Fruit fly (Drosophila melanogaster) whole organism, embryonic: ENCODE data around the gene HP1c.

Experiments
- Asciz ChIP-seq: fragments of 200-800 bp; sonication (Bioruptor generic); optimal IDR thresholded peaks from 2 replicates; lab custom pipeline; 2017; ENCODE audit warnings: missing biosample characterization, mild to moderate bottlenecking, missing genetic modification characterization, missing genetic modification reagents
- CG10267 ChIP-seq: fragments of 200-800 bp; sonication (Bioruptor generic); optimal IDR thresholded peaks from 2 replicates; lab custom pipeline; 2018; ENCODE audit warnings: missing biosample characterization, mild to moderate bottlenecking, missing genetic modification characterization, moderate library complexity
- CG10321 ChIP-seq: fragments of 200-800 bp; sonication (Bioruptor generic); IDR thresholded peaks from 2 replicates; pipeline ENCODE4 v1.3.6; 2022; ENCODE audit warnings: missing biosample characterization, missing genetic modification characterization
- CG10366 ChIP-seq: fragments of 200-800 bp; sonication (Bioruptor generic); IDR thresholded peaks from 2 replicates; pipeline ENCODE4 v1.3.6; 2022; ENCODE audit warnings: missing biosample characterization, missing genetic modification characterization
- CG11398 ChIP-seq: fragments of 200-800 bp; sonication (Bioruptor generic); optimal IDR thresholded peaks from 2 replicates; lab custom pipeline; 2016; ENCODE audit warnings: missing biosample characterization, missing genetic modification characterization
- CG11696 ChIP-seq: fragments of 200-800 bp; sonication (Bioruptor generic); IDR thresholded peaks from 2 replicates; pipeline ENCODE4 v1.3.6; 2022; ENCODE audit warnings: missing biosample characterization, missing genetic modification characterization
- CG13296 ChIP-seq: fragments of 200-800 bp; sonication (Bioruptor generic); optimal IDR thresholded peaks from 3 replicates; lab custom pipeline; 2018; ENCODE audit warnings: missing biosample characterization, mild to moderate bottlenecking, missing genetic modification characterization
- CG1529 ChIP-seq: fragments of 200-800 bp; sonication (Bioruptor generic); optimal IDR thresholded peaks from 3 replicates; lab custom pipeline; 2018; ENCODE audit warnings: missing biosample characterization, missing genetic modification characterization
- CG15479 ChIP-seq: fragments of 200-800 bp; sonication (Bioruptor generic); optimal IDR thresholded peaks from 3 replicates; lab custom pipeline; 2019; ENCODE audit warnings: missing biosample characterization, mild to moderate bottlenecking, missing genetic modification characterization, moderate library complexity
- CG15601 ChIP-seq: fragments of 200-800 bp; sonication (Bioruptor generic); optimal IDR thresholded peaks from 3 replicates; lab custom pipeline; 2019; ENCODE audit warnings: missing biosample characterization, mild to moderate bottlenecking, missing genetic modification characterization, moderate library complexity
- CG1603 ChIP-seq: fragments of 200-800 bp; sonication (Bioruptor generic); optimal IDR thresholded peaks from 2 replicates; lab custom pipeline; 2019; ENCODE audit warnings: missing biosample characterization, mild to moderate bottlenecking, missing genetic modification characterization, moderate library complexity
- CG17612 ChIP-seq: fragments of 200-800 bp; sonication (Bioruptor generic); IDR thresholded peaks from 2 replicates; pipeline ENCODE4 v1.3.6; 2022; ENCODE audit warnings: missing biosample characterization, missing genetic modification characterization
- CG2116 ChIP-seq: fragments of 200-800 bp; sonication (Bioruptor generic); optimal IDR thresholded peaks from 3 replicates; lab custom pipeline; 2018; ENCODE audit warnings: missing biosample characterization, mild to moderate bottlenecking, missing genetic modification characterization
- CG2199 ChIP-seq: fragments of 200-800 bp; sonication (Bioruptor generic); IDR thresholded peaks from 3 replicates; pipeline ENCODE4 v1.3.6; 2022; ENCODE audit warnings: missing biosample characterization, missing genetic modification characterization
- CG2712 ChIP-seq: fragments of 200-800 bp; optimal IDR thresholded peaks from 3 replicates; lab custom pipeline; 2019; ENCODE audit warnings: missing biosample characterization, mild to moderate bottlenecking, missing genetic modification characterization, moderate library complexity
- CG31224 ChIP-seq: fragments of 200-800 bp; sonication (Bioruptor generic); IDR thresholded peaks from 2 replicates; pipeline ENCODE4 v1.3.6; 2022; ENCODE audit warnings: missing biosample characterization, missing genetic modification characterization
- CG4360 ChIP-seq: fragments of 200-800 bp; sonication (Bioruptor generic); IDR thresholded peaks from 2 replicates; pipeline ENCODE4 v1.3.6; 2022; ENCODE audit warnings: missing biosample characterization, missing genetic modification characterization
- CG8089 ChIP-seq: fragments of 200-800 bp; sonication (Bioruptor generic); optimal IDR thresholded peaks from 3 replicates; lab custom pipeline; 2016; ENCODE audit warnings: missing biosample characterization, missing genetic modification characterization
- CG9437 ChIP-seq: fragments of 200-800 bp; sonication (Bioruptor generic); optimal IDR thresholded peaks from 2 replicates; lab custom pipeline; 2018; ENCODE audit warnings: missing biosample characterization, mild to moderate bottlenecking, missing genetic modification characterization
- CG9609 ChIP-seq: fragments of 200-800 bp; sonication (Bioruptor generic); optimal IDR thresholded peaks from 3 replicates; lab custom pipeline; 2016; ENCODE audit warnings: missing biosample characterization, missing genetic modification characterization
- Dad ChIP-seq: fragments of 200-800 bp; sonication (Bioruptor generic); optimal IDR thresholded peaks from 3 replicates; lab custom pipeline; 2016; ENCODE audit warnings: missing biosample characterization, missing genetic modification characterization
- E2f2 ChIP-seq: fragments of 200-800 bp; sonication (Bioruptor generic); IDR thresholded peaks from 2 replicates; pipeline ENCODE4 v1.3.6; 2022; ENCODE audit warnings: missing biosample characterization, missing genetic modification characterization
- Fer3 ChIP-seq: fragments of 200-800 bp; sonication (Bioruptor generic); optimal IDR thresholded peaks from 2 replicates; lab custom pipeline; 2018; ENCODE audit warnings: missing biosample characterization, mild to moderate bottlenecking, missing genetic modification characterization, moderate library complexity
- Hr3 ChIP-seq: fragments of 200-800 bp; sonication (Bioruptor generic); optimal IDR thresholded peaks from 3 replicates; lab custom pipeline; 2016; ENCODE audit warnings: missing biosample characterization, missing genetic modification characterization
- MBD-R2 ChIP-seq: fragments of 200-800 bp; sonication (Bioruptor generic); IDR thresholded peaks from 2 replicates; pipeline ENCODE4 v1.3.6; 2022; ENCODE audit warnings: missing biosample characterization, missing genetic modification characterization
- MTF-1 ChIP-seq: fragments of 200-800 bp; sonication (Bioruptor generic); optimal IDR thresholded peaks from 2 replicates; lab custom pipeline; 2018; ENCODE audit warnings: missing biosample characterization, mild to moderate bottlenecking, missing genetic modification characterization, borderline replicate concordance
- Meics ChIP-seq: fragments of 200-800 bp; sonication (Bioruptor generic); optimal IDR thresholded peaks from 2 replicates; lab custom pipeline; 2017; ENCODE audit warnings: missing biosample characterization, mild to moderate bottlenecking, missing genetic modification characterization
- Sin3A ChIP-seq: fragments of >200 bp; optimal IDR thresholded peaks from 2 replicates; lab custom pipeline; 2018
- Six4 ChIP-seq: fragments of 200-800 bp; sonication (Bioruptor generic); optimal IDR thresholded peaks from 2 replicates; lab custom pipeline; 2016; ENCODE audit warnings: missing biosample characterization, missing genetic modification characterization
- Sry-β ChIP-seq: fragments of 200-800 bp; sonication (Bioruptor generic); optimal IDR thresholded peaks from 2 replicates; lab custom pipeline; 2018; ENCODE audit warnings: missing biosample characterization, mild to moderate bottlenecking, missing genetic modification characterization, moderate library complexity
- Usf ChIP-seq: fragments of 200-800 bp; sonication (Bioruptor generic); optimal IDR thresholded peaks from 2 replicates; lab custom pipeline; 2017; ENCODE audit warnings: missing genotype, missing biosample characterization, missing genetic modification characterization
- ap ChIP-seq: fragments of 200-800 bp; sonication (Bioruptor generic); IDR thresholded peaks from 2 replicates; pipeline ENCODE4 v1.3.6; 2022; ENCODE audit warnings: missing biosample characterization, missing genetic modification characterization
- ara ChIP-seq: fragments of 200-800 bp; sonication (Bioruptor generic); IDR thresholded peaks from 2 replicates; pipeline ENCODE4 v1.3.6; 2022; ENCODE audit warnings: missing biosample characterization, missing genetic modification characterization
- bsh ChIP-seq, 2 experiments: fragments of 200-800 bp; sonication (Bioruptor generic); optimal IDR thresholded peaks; 2 replicates each; lab custom pipeline; 2017 to 2018; ENCODE audit warnings: mild to moderate bottlenecking in 2 of 2, missing biosample characterization in 2 of 2, missing genetic modification characterization in 2 of 2, moderate library complexity in 1 of 2
- dan ChIP-seq: fragments of 200-800 bp; sonication (Bioruptor generic); IDR thresholded peaks from 2 replicates; pipeline ENCODE4 v1.3.6; 2022; ENCODE audit warnings: missing biosample characterization, missing genetic modification characterization
- danr ChIP-seq: fragments of 200-800 bp; sonication (Bioruptor generic); IDR thresholded peaks from 2 replicates; pipeline ENCODE4 v1.3.6; 2022; ENCODE audit warnings: missing biosample characterization, missing genetic modification characterization
- dati ChIP-seq: fragments of 200-800 bp; sonication (Bioruptor generic); IDR thresholded peaks from 2 replicates; pipeline ENCODE4 v1.3.6; 2022; ENCODE audit warnings: missing biosample characterization, missing genetic modification characterization
- disco-r ChIP-seq: fragments of 200-800 bp; sonication (Bioruptor generic); optimal IDR thresholded peaks from 2 replicates; lab custom pipeline; 2016; ENCODE audit warnings: missing biosample characterization, missing genetic modification characterization
- dmrt99B ChIP-seq: fragments of 200-800 bp; sonication (Bioruptor generic); optimal IDR thresholded peaks from 2 replicates; lab custom pipeline; 2018; ENCODE audit warnings: missing biosample characterization, mild to moderate bottlenecking, missing genetic modification characterization, moderate library complexity
- fd64A ChIP-seq: fragments of 200-800 bp; sonication (Bioruptor generic); optimal IDR thresholded peaks from 3 replicates; lab custom pipeline; 2018; ENCODE audit warnings: missing biosample characterization, mild to moderate bottlenecking, missing genetic modification characterization
- lab ChIP-seq: fragments of 200-800 bp; sonication (Bioruptor generic); optimal IDR thresholded peaks from 3 replicates; lab custom pipeline; 2017; ENCODE audit warnings: missing biosample characterization, missing genetic modification characterization, mild to moderate bottlenecking, moderate library complexity, missing genetic modification reagents
- nmo ChIP-seq: fragments of 200-800 bp; sonication (Bioruptor generic); optimal IDR thresholded peaks from 2 replicates; lab custom pipeline; 2018; ENCODE audit warnings: missing biosample characterization, mild to moderate bottlenecking, missing genetic modification characterization, moderate library complexity
- peb ChIP-seq: fragments of 200-800 bp; sonication (Bioruptor generic); IDR thresholded peaks from 2 replicates; pipeline ENCODE4 v1.3.6; 2022; ENCODE audit warnings: missing biosample characterization, missing genetic modification characterization
- row ChIP-seq: fragments of 200-800 bp; sonication (Bioruptor generic); IDR thresholded peaks from 3 replicates; pipeline ENCODE4 v1.3.6; 2022; ENCODE audit warnings: missing biosample characterization, missing genetic modification characterization
- sens-2 ChIP-seq: fragments of 200-800 bp; sonication (Bioruptor generic); IDR thresholded peaks from 2 replicates; pipeline ENCODE4 v1.3.6; 2022; ENCODE audit warnings: missing biosample characterization, missing genetic modification characterization
- sim ChIP-seq: fragments of 200-800 bp; sonication (Bioruptor generic); IDR thresholded peaks from 2 replicates; pipeline ENCODE4 v1.3.6; 2022; ENCODE audit warnings: missing biosample characterization, missing genetic modification characterization
- slbo ChIP-seq: fragments of 200-800 bp; sonication (Bioruptor generic); IDR thresholded peaks from 2 replicates; pipeline ENCODE4 v1.3.6; 2022; ENCODE audit warnings: missing biosample characterization, missing genetic modification characterization
- tin ChIP-seq: fragments of 200-800 bp; sonication (Bioruptor generic); optimal IDR thresholded peaks from 3 replicates; lab custom pipeline; 2016; ENCODE audit warnings: missing biosample characterization, missing genetic modification characterization
- tna ChIP-seq: fragments of 200-800 bp; sonication (Bioruptor generic); IDR thresholded peaks from 2 replicates; pipeline ENCODE4 v1.3.6; 2022; ENCODE audit warnings: missing biosample characterization, missing genetic modification characterization; ENCODE audit not compliant: partially characterized antibody
- toy ChIP-seq: fragments of 200-800 bp; sonication (Bioruptor generic); IDR thresholded peaks from 2 replicates; pipeline ENCODE4 v1.3.6; 2022; ENCODE audit warnings: missing biosample characterization, missing genetic modification characterization
- tup ChIP-seq: fragments of 200-800 bp; sonication (Bioruptor generic); optimal IDR thresholded peaks from 2 replicates; lab custom pipeline; 2016; ENCODE audit warnings: missing biosample characterization, mild to moderate bottlenecking, missing genetic modification characterization, moderate library complexity
- wek ChIP-seq: fragments of 200-800 bp; sonication (Bioruptor generic); optimal IDR thresholded peaks from 3 replicates; lab custom pipeline; 2018; ENCODE audit warnings: missing biosample characterization, mild to moderate bottlenecking, missing genetic modification characterization, moderate library complexity

The HP1c gene

dm6 chr3R:22720808-22721306, 24.6 kb upstream of the HP1c start, which contains the start of gene wge (continued):
- no peak for TF ChIP-seq Six4
- TF ChIP-seq CG11696 (GFP tag; lab: Robert Waterston, UW): no peak
- TF ChIP-seq tup (GFP tag; lab: Kevin White, UChicago): no peak
- TF ChIP-seq CG10366 (GFP tag; lab: Robert Waterston, UW): no peak
- peak; percentile 7 for TF ChIP-seq CG2712
- no peak for TF ChIP-seq sim (GFP tag; lab: Robert Waterston, UW)
- TF ChIP-seq toy (GFP tag; lab: Robert Waterston, UW): no peak
- TF ChIP-seq Asciz (GFP tag; lab: Kevin White, UChicago): no peak
- TF ChIP-seq CG10267: peak; percentile 30
- TF ChIP-seq wek (GFP tag; lab: Kevin White, UChicago): no peak
- TF ChIP-seq Sry-β (GFP tag; lab: Kevin White, UChicago): no peak
- TF ChIP-seq CG13296 (GFP tag; lab: Kevin White, UChicago): no peak
- no peak for TF ChIP-seq MTF-1
- peak; percentile 20 for TF ChIP-seq Sin3A
- no peak for TF ChIP-seq sens-2
- no peak for TF ChIP-seq CG9437
- peak; percentile 71 for TF ChIP-seq CG2116
- TF ChIP-seq CG17612 (GFP tag; lab: Robert Waterston, UW): no peak
- no peak for TF ChIP-seq fd64A (GFP tag; lab: Kevin White, UChicago)
- no peak for TF ChIP-seq disco-r (GFP tag; lab: Kevin White, UChicago)
- no peak for TF ChIP-seq CG15479 (GFP tag; lab: Kevin White, UChicago)
- peak; percentile 21 for TF ChIP-seq nmo (GFP tag; lab: Kevin White, UChicago)
- no peak for TF ChIP-seq Hr3
- no peak for TF ChIP-seq ara (GFP tag; lab: Robert Waterston, UW)
- TF ChIP-seq CG10321 (GFP tag; lab: Robert Waterston, UW): no peak
- 0 out of 2 replicates have a peak, but pooled peaks have one; percentile 5 for TF ChIP-seq MBD-R2
- TF ChIP-seq CG1529 (GFP tag; lab: Kevin White, UChicago): no peak
- no peak for TF ChIP-seq tin
- peak; percentile 58; the same call in 1 of the 2 replicates for TF ChIP-seq tna (GFP tag; lab: Robert Waterston, UW)
- no peak for TF ChIP-seq row (GFP tag; lab: Robert Waterston, UW)
- no peak for TF ChIP-seq CG4360 (GFP tag; lab: Robert Waterston, UW)
- no peak for TF ChIP-seq CG2199 (GFP tag; lab: Robert Waterston, UW)
- TF ChIP-seq CG8089: no peak
- TF ChIP-seq lab (GFP tag; lab: Kevin White, UChicago): no peak
- no peak for TF ChIP-seq CG15601 (tag; lab: Kevin White, UChicago)
- no peak for TF ChIP-seq slbo (GFP tag; lab: Robert Waterston, UW)
- no peak for TF ChIP-seq Usf (GFP tag; lab: Kevin White, UChicago)
- TF ChIP-seq CG1603 (tag; lab: Kevin White, UChicago): peak; percentile 34
- no peak for TF ChIP-seq Fer3 (tag; lab: Kevin White, UChicago)
- no peak for TF ChIP-seq danr (GFP tag; lab: Robert Waterston, UW)
- no peak for TF ChIP-seq CG31224
- TF ChIP-seq dati (GFP tag; lab: Robert Waterston, UW): no peak
- no peak for TF ChIP-seq ap (GFP tag; lab: Robert Waterston, UW)
- peak in 1 of 2 experiments; percentile 94 for TF ChIP-seq bsh (GFP tag; optimal IDR thresholded peaks at IDR 0.05; lab: Kevin White, UChicago)
- no peak for TF ChIP-seq Meics
- TF ChIP-seq dan: no peak
- no peak for TF ChIP-seq CG11398
- no peak for TF ChIP-seq Dad (GFP tag; lab: Kevin White, UChicago)
- TF ChIP-seq CG9609: no peak
- TF ChIP-seq peb: no peak
- TF ChIP-seq dmrt99B (tag; lab: Kevin White, UChicago): no peak
- TF ChIP-seq E2f2 (GFP tag; lab: Robert Waterston, UW): peak; percentile 96
